Worm (Caenorhabditis elegans): ENCODE results near the gene Y22D7AL.3.

DNA sequence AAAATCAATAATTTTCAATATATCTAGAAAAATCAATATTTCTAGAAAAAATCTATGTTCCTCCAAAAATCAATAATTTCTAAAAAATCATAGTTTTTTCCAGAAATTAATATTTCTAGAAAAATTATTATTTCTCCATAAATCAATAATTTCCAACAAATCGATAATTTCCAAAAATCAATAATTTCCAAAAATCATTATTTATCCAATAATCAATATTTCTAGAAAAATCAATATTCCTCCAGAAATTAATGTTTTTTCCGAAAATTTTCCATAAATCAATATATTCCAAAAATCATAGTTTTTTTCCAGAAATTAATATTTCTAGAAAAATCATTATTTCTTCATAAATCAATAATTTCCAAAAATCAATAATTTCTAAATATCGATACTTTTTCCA lies 21.8 kb downstream of the Y22D7AL.3 start:
- no peak for TF ChIP-seq ztf-4 (tag; optimal IDR thresholded peaks at IDR 0.05)
- TF ChIP-seq ama-1 (optimal IDR thresholded peaks at IDR 0.05), result no peak
- TF ChIP-seq nhr-21 (tag; optimal IDR thresholded peaks at IDR 0.05), result no peak
- no peak for TF ChIP-seq egl-27 (tag; optimal IDR thresholded peaks at IDR 0.05)
- TF ChIP-seq snpc-4 (tag; optimal IDR thresholded peaks at IDR 0.05), result no peak
- TF ChIP-seq ceh-16 (tag; optimal IDR thresholded peaks at IDR 0.05), result no peak
- no peak for TF ChIP-seq mdl-1 (tag; optimal IDR thresholded peaks at IDR 0.05)
- no peak for TF ChIP-seq aly-2 (tag; optimal IDR thresholded peaks at IDR 0.05)
- no peak for TF ChIP-seq unc-39 (tag; optimal IDR thresholded peaks at IDR 0.05)
